In the genomic region with DNA sequence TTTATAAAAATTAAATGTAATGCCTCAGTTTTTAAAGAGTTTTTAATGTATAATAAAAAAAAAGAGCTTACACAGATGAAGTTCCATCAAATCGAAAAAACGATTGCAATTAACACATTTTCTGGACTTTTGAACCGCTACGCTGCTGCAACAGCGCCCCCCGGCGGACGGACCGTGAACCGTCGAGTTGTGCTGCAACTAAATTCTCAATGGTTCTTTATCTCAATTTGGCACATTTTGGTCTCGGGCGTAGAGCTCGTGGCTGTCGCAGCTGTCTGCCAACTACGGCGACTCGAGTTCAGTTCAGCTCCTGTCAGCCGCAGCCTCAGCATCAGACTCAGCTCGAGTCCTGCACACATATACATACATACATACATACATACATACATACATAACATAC, we compare ENCODE assay signal across 2 fruit fly cellular contexts.
TF ChIP-seq lines count a peak whose summit lies in the region.

No protein-coding gene starts in this region.

- peak; percentile 60 to 64 for TF ChIP-seq CTCF in S2 (optimal IDR thresholded peaks at IDR 0.05; lab: Kevin White, UChicago)
- TF ChIP-seq CTCF in whole organism, embryonic (GFP tag; optimal IDR thresholded peaks at IDR 0.05; lab: Kevin White, UChicago) = peak; percentile 30

TF ChIP-seq in whole organism, embryonic, 481 proteins besides CTCF, POLR2A, EP300 and RAD21:
- TF ChIP-seq CG8388 (GFP tag; optimal IDR thresholded peaks at IDR 0.05; lab: Kevin White, UChicago) = no peak
- no peak for TF ChIP-seq CG14050 (GFP tag; IDR thresholded peaks at IDR 0.05; lab: Robert Waterston, UW)
- no peak for TF ChIP-seq CG6272 (GFP tag; IDR thresholded peaks at IDR 0.05; lab: Robert Waterston, UW)
- TF ChIP-seq H15 (GFP tag; IDR thresholded peaks at IDR 0.05; lab: Robert Waterston, UW) = no peak
- no peak for TF ChIP-seq ind (GFP tag; optimal IDR thresholded peaks at IDR 0.05; lab: Kevin White, UChicago)
- no peak for TF ChIP-seq tup (GFP tag; optimal IDR thresholded peaks at IDR 0.05; lab: Kevin White, UChicago)
- no peak for TF ChIP-seq usp (GFP tag; optimal IDR thresholded peaks at IDR 0.05; lab: Kevin White, UChicago)
- no peak for TF ChIP-seq cg (GFP tag; optimal IDR thresholded peaks at IDR 0.05; lab: Kevin White, UChicago)
- no peak for TF ChIP-seq eyg (GFP tag; optimal IDR thresholded peaks at IDR 0.05; lab: Kevin White, UChicago)
- TF ChIP-seq ken (GFP tag; IDR thresholded peaks at IDR 0.05; lab: Robert Waterston, UW) = no peak
